Worm (Caenorhabditis elegans) whole organism, L2 larva: Measurements from ENCODE around the gene F52H2.15.

ENCODE experiments used
- C34F6.9 ChIP-seq: fragments of 150-350 bp; optimal IDR thresholded peaks from 2 replicates; lab custom pipeline; 2014; ENCODE audit warnings: missing biosample characterization, missing genetic modification characterization
- F13H6.1 ChIP-seq: sonication (generic microtip); optimal IDR thresholded peaks from 2 replicates; lab custom pipeline; 2016; ENCODE audit warnings: missing genetic modification characterization, missing compliant biosample characterization
- Y55F3AM.14 ChIP-seq: fragments of 200-800 bp; sonication (Bioruptor generic); optimal IDR thresholded peaks from 2 replicates; lab custom pipeline; 2018; ENCODE audit warnings: mild to moderate bottlenecking, missing genetic modification characterization, missing compliant biosample characterization
- ZK546.5 ChIP-seq: sonication (generic microtip); optimal IDR thresholded peaks from 2 replicates; lab custom pipeline; 2017; ENCODE audit warnings: missing biosample characterization, missing genetic modification characterization
- alr-1 ChIP-seq: fragments of 150-350 bp; optimal IDR thresholded peaks from 2 replicates; lab custom pipeline; 2014; ENCODE audit warnings: missing biosample characterization, missing genetic modification characterization
- aly-2 ChIP-seq: fragments of 150-350 bp; optimal IDR thresholded peaks from 2 replicates; lab custom pipeline; 2014; ENCODE audit warnings: missing biosample characterization, missing genetic modification characterization
- blmp-1 ChIP-seq: sonication (generic microtip); optimal IDR thresholded peaks from 2 replicates; lab custom pipeline; 2017; ENCODE audit warnings: missing genetic modification characterization, mild to moderate bottlenecking, missing compliant biosample characterization, antibody characterized with exemption, moderate library complexity; ENCODE audit not compliant: insufficient read depth
- ceh-16 ChIP-seq: fragments of 150-350 bp; optimal IDR thresholded peaks from 2 replicates; lab custom pipeline; 2014; ENCODE audit warnings: missing biosample characterization, missing genetic modification characterization
- ceh-82 ChIP-seq: fragments of 150-350 bp; optimal IDR thresholded peaks from 2 replicates; lab custom pipeline; 2014; ENCODE audit warnings: missing biosample characterization, missing genetic modification characterization
- crh-2 ChIP-seq: sonication (generic microtip); optimal IDR thresholded peaks from 2 replicates; lab custom pipeline; 2017; ENCODE audit warnings: missing biosample characterization, missing genetic modification characterization
- egl-27 ChIP-seq: sonication (generic microtip); optimal IDR thresholded peaks from 3 replicates; lab custom pipeline; 2017; ENCODE audit warnings: missing biosample characterization, missing genetic modification reagents, missing genetic modification characterization
- elt-1 ChIP-seq: fragments of 150-350 bp; optimal IDR thresholded peaks from 2 replicates; lab custom pipeline; 2014; ENCODE audit warnings: missing biosample characterization, missing genetic modification characterization
- elt-3 ChIP-seq: sonication (generic microtip); optimal IDR thresholded peaks from 2 replicates; lab custom pipeline; 2017; ENCODE audit warnings: missing biosample characterization, missing genetic modification characterization
- fos-1 ChIP-seq: fragments of 150-350 bp; optimal IDR thresholded peaks from 2 replicates; lab custom pipeline; 2014; ENCODE audit warnings: missing biosample characterization, missing genetic modification characterization
- gmeb-1 ChIP-seq: fragments of 150-350 bp; optimal IDR thresholded peaks from 2 replicates; lab custom pipeline; 2014; ENCODE audit warnings: missing biosample characterization, missing genetic modification characterization
- lin-11 ChIP-seq: fragments of 150-350 bp; sonication (generic microtip); optimal IDR thresholded peaks from 2 replicates; lab custom pipeline; 2014; ENCODE audit warnings: missing biosample characterization, missing genetic modification characterization, inconsistent platforms, mixed read lengths
- lin-13 ChIP-seq: fragments of 150-350 bp; optimal IDR thresholded peaks from 2 replicates; lab custom pipeline; 2014; ENCODE audit warnings: missing biosample characterization, missing genetic modification reagents, missing genetic modification characterization
- lin-39 ChIP-seq: fragments of 150-350 bp; optimal IDR thresholded peaks from 2 replicates; lab custom pipeline; 2014; ENCODE audit warnings: missing biosample characterization, missing genetic modification reagents, missing genetic modification characterization
- lsy-2 ChIP-seq, 2 experiments: fragments of 150-350 bp in 1 of 2; sonication (generic microtip) in 1 of 2; optimal IDR thresholded peaks; 2 replicates each; lab custom pipeline; 2014 to 2017; ENCODE audit warnings: missing biosample characterization in 2 of 2, missing genetic modification characterization in 2 of 2
- mab-5 ChIP-seq: fragments of 150-350 bp; optimal IDR thresholded peaks from 2 replicates; lab custom pipeline; 2014; ENCODE audit warnings: missing biosample characterization, missing genetic modification characterization
- mbf-1 ChIP-seq: sonication (generic microtip); optimal IDR thresholded peaks from 2 replicates; lab custom pipeline; 2017; ENCODE audit warnings: missing biosample characterization, missing genetic modification characterization
- mdl-1 ChIP-seq, 2 experiments: fragments of 150-350 bp in 1 of 2; sonication (generic microtip) in 1 of 2; optimal IDR thresholded peaks; 2 replicates each; lab custom pipeline; 2017; ENCODE audit warnings: missing biosample characterization in 2 of 2, missing genetic modification characterization in 2 of 2
- nhr-10 ChIP-seq: sonication (generic microtip); optimal IDR thresholded peaks from 2 replicates; lab custom pipeline; 2017; ENCODE audit warnings: missing biosample characterization, missing genetic modification characterization
- nhr-11 ChIP-seq: fragments of 150-350 bp; optimal IDR thresholded peaks from 2 replicates; lab custom pipeline; 2014; ENCODE audit warnings: missing biosample characterization, missing genetic modification characterization
- nhr-12 ChIP-seq: fragments of 150-350 bp; optimal IDR thresholded peaks from 2 replicates; lab custom pipeline; 2014; ENCODE audit warnings: missing biosample characterization, missing genetic modification characterization
- nhr-129 ChIP-seq: fragments of 150-350 bp; optimal IDR thresholded peaks from 2 replicates; lab custom pipeline; 2014; ENCODE audit warnings: missing biosample characterization, missing genetic modification characterization
- nhr-21 ChIP-seq: fragments of 150-350 bp; optimal IDR thresholded peaks from 2 replicates; lab custom pipeline; 2014; ENCODE audit warnings: missing biosample characterization, missing genetic modification characterization
- nhr-23 ChIP-seq: fragments of 150-350 bp; optimal IDR thresholded peaks from 2 replicates; lab custom pipeline; 2014; ENCODE audit warnings: missing biosample characterization, missing genetic modification reagents, missing genetic modification characterization
- nhr-25 ChIP-seq: fragments of 150-350 bp; sonication (generic microtip); optimal IDR thresholded peaks from 3 replicates; lab custom pipeline; 2014; ENCODE audit warnings: missing biosample characterization, missing genetic modification characterization
- nhr-6 ChIP-seq: fragments of 150-350 bp; optimal IDR thresholded peaks from 2 replicates; lab custom pipeline; 2014; ENCODE audit warnings: missing biosample characterization, missing genetic modification characterization
- nhr-77 ChIP-seq: fragments of 150-350 bp; optimal IDR thresholded peaks from 2 replicates; lab custom pipeline; 2014; ENCODE audit warnings: missing biosample characterization, missing genetic modification characterization
- peb-1 ChIP-seq: fragments of 150-350 bp; optimal IDR thresholded peaks from 2 replicates; lab custom pipeline; 2014; ENCODE audit warnings: missing biosample characterization, missing genetic modification characterization
- sem-4 ChIP-seq: fragments of 150-350 bp; optimal IDR thresholded peaks from 2 replicates; lab custom pipeline; 2014; ENCODE audit warnings: missing biosample characterization, missing genetic modification reagents, missing genetic modification characterization
- skn-1 ChIP-seq: sonication (generic microtip); optimal IDR thresholded peaks from 2 replicates; lab custom pipeline; 2017; ENCODE audit warnings: missing biosample characterization, missing genetic modification characterization
- sma-3 ChIP-seq: sonication (generic microtip); optimal IDR thresholded peaks from 2 replicates; lab custom pipeline; 2016; ENCODE audit warnings: missing genetic modification reagents, missing genetic modification characterization, missing compliant biosample characterization
- sma-9 ChIP-seq, 2 experiments: fragments of 150-350 bp in 1 of 2; sonication (generic microtip) in 1 of 2; optimal IDR thresholded peaks; 2 replicates each; lab custom pipeline; 2014 to 2016; ENCODE audit warnings: missing genetic modification characterization in 2 of 2, mild to moderate bottlenecking in 1 of 2, missing biosample characterization in 1 of 2, missing compliant biosample characterization in 1 of 2, missing genetic modification reagents in 1 of 2, moderate library complexity in 1 of 2
- snpc-4 ChIP-seq: fragments of 150-350 bp; optimal IDR thresholded peaks from 2 replicates; lab custom pipeline; 2014; ENCODE audit warnings: missing biosample characterization, missing genetic modification characterization
- unc-39 ChIP-seq: fragments of 150-350 bp; optimal IDR thresholded peaks from 2 replicates; lab custom pipeline; 2014; ENCODE audit warnings: missing biosample characterization, missing genetic modification characterization
- unc-55 ChIP-seq: fragments of 150-350 bp; sonication (generic microtip); optimal IDR thresholded peaks from 3 replicates; lab custom pipeline; 2014; ENCODE audit warnings: missing biosample characterization, missing genetic modification reagents, missing genetic modification characterization
- unc-62 ChIP-seq: fragments of 150-350 bp; optimal IDR thresholded peaks from 2 replicates; lab custom pipeline; 2014; ENCODE audit warnings: missing biosample characterization, missing genetic modification reagents, missing genetic modification characterization
- zag-1 ChIP-seq: fragments of 150-350 bp; optimal IDR thresholded peaks from 2 replicates; lab custom pipeline; 2014; ENCODE audit warnings: missing biosample characterization, missing genetic modification characterization
- ztf-11 ChIP-seq: sonication (generic microtip); optimal IDR thresholded peaks from 2 replicates; lab custom pipeline; 2017; ENCODE audit warnings: missing biosample characterization, missing genetic modification characterization
- ztf-4 ChIP-seq: fragments of 150-350 bp; optimal IDR thresholded peaks from 2 replicates; lab custom pipeline; 2014; ENCODE audit warnings: missing biosample characterization, missing genetic modification characterization

F52H2.15 gene

DNA sequence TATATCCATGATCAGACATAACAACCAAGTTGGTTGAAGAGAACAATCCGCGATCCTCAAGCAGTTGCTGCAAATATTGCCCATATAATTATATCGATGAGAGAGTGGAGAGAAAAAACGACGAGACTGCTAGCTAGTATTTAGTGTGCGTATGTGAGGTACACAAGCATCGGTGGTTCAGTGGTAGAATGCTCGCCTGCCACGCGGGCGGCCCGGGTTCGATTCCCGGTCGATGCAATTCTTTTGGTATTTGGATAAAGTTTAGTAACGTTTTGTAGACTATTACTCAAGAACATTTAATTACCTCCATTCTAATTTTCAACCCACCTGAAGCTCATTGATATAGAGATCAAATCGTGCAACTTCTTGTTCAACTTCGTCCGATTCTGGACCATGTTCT, 47.9 kb downstream of the F52H2.15 start:
- TF ChIP-seq lin-11 (tag; lab: Kevin White, UChicago) (peak; percentile 65), nhr-6 (tag; lab: Kevin White, UChicago) (peak; percentile 25), unc-62 (GFP tag; lab: Kevin White, UChicago) (no peak), snpc-4 (no peak), nhr-77 (no peak), sma-9 (GFP tag; optimal IDR thresholded peaks at IDR 0.05; lab: Kevin White, UChicago) (peak; percentile 69), sma-9 (tag; optimal IDR thresholded peaks at IDR 0.05; lab: Kevin White, UChicago) (no peak), lin-39 (tag; lab: Kevin White, UChicago) (no peak), peb-1 (tag; lab: Kevin White, UChicago) (no peak), unc-55 (GFP tag; lab: Kevin White, UChicago) (peak; percentile 80), lsy-2 (tag; optimal IDR thresholded peaks at IDR 0.05; lab: Kevin White, UChicago) (peak; percentile 36 to 51), sma-3 (GFP tag; lab: Kevin White, UChicago) (peak; percentile 77), nhr-23 (tag; lab: Kevin White, UChicago) (no peak), crh-2 (tag; lab: Kevin White, UChicago) (peak; percentile 90), elt-3 (tag; lab: Kevin White, UChicago) (no peak), egl-27 (tag; lab: Kevin White, UChicago) (no peak), ceh-16 (peak; percentile 8), nhr-129 (tag; lab: Kevin White, UChicago) (peak; percentile 70), skn-1 (tag; lab: Kevin White, UChicago) (no peak), elt-1 (tag; lab: Kevin White, UChicago) (no peak), F13H6.1 (tag; lab: Kevin White, UChicago) (peak; percentile 74), sem-4 (tag; lab: Kevin White, UChicago) (no peak), gmeb-1 (tag; lab: Kevin White, UChicago) (peak; percentile 53), C34F6.9 (tag; lab: Kevin White, UChicago) (peak; percentile 36), nhr-21 (tag; lab: Kevin White, UChicago) (peak; percentile 73), mbf-1 (tag; lab: Kevin White, UChicago) (no peak), ztf-11 (tag; lab: Kevin White, UChicago) (no peak), ztf-4 (tag; lab: Kevin White, UChicago) (peak; percentile 39), nhr-10 (tag; lab: Kevin White, UChicago) (no peak), alr-1 (no peak), mdl-1 (tag; optimal IDR thresholded peaks at IDR 0.05; lab: Kevin White, UChicago) (no peak), Y55F3AM.14 (no peak), nhr-12 (tag; lab: Kevin White, UChicago) (no peak), unc-39 (tag; lab: Kevin White, UChicago) (no peak), ceh-82 (tag; lab: Kevin White, UChicago) (no peak), blmp-1 (tag; lab: Kevin White, UChicago) (peak; percentile 34), ZK546.5 (tag; lab: Kevin White, UChicago) (no peak), lin-13 (GFP tag; lab: Kevin White, UChicago) (peak; percentile 65), zag-1 (tag; lab: Kevin White, UChicago) (peak; percentile 25), mab-5 (tag; lab: Kevin White, UChicago) (no peak), nhr-11 (tag; lab: Kevin White, UChicago) (no peak), nhr-25 (tag; lab: Kevin White, UChicago) (peak; percentile 52), fos-1 (tag; lab: Kevin White, UChicago) (peak; percentile 37), aly-2 (tag; lab: Kevin White, UChicago) (no peak)

ce11 chrX:2614158-2614557, 49.0 kb downstream of the F52H2.15 start:
- no peak for TF ChIP-seq gmeb-1 (tag; lab: Kevin White, UChicago)
- no peak for TF ChIP-seq nhr-6 (tag; lab: Kevin White, UChicago)
- TF ChIP-seq unc-39 (tag; lab: Kevin White, UChicago): no peak
- no peak for TF ChIP-seq ZK546.5 (tag; lab: Kevin White, UChicago)
- no peak for TF ChIP-seq unc-55 (GFP tag; lab: Kevin White, UChicago)
- TF ChIP-seq aly-2 (tag; lab: Kevin White, UChicago): no peak
- TF ChIP-seq fos-1 (tag; lab: Kevin White, UChicago): no peak
- no peak for TF ChIP-seq sem-4 (tag; lab: Kevin White, UChicago)
- TF ChIP-seq lsy-2 (tag; optimal IDR thresholded peaks at IDR 0.05; lab: Kevin White, UChicago): no peak
- TF ChIP-seq peb-1 (tag; lab: Kevin White, UChicago): no peak
- no peak for TF ChIP-seq sma-9 (GFP tag; optimal IDR thresholded peaks at IDR 0.05; lab: Kevin White, UChicago)
- no peak for TF ChIP-seq sma-9 (tag; optimal IDR thresholded peaks at IDR 0.05; lab: Kevin White, UChicago)
- no peak for TF ChIP-seq nhr-129 (tag; lab: Kevin White, UChicago)
- TF ChIP-seq ceh-82 (tag; lab: Kevin White, UChicago): no peak
- no peak for TF ChIP-seq zag-1 (tag; lab: Kevin White, UChicago)
- no peak for TF ChIP-seq Y55F3AM.14
- TF ChIP-seq mbf-1 (tag; lab: Kevin White, UChicago): no peak
